Worm (Caenorhabditis elegans) whole organism, early embryonic: ENCODE measurements around the gene C08F1.8.

Experiments used
- ceh-13 ChIP-seq: fragments of 200-800 bp; sonication (Bioruptor generic); optimal IDR thresholded peaks from 2 replicates; lab custom pipeline; 2018; ENCODE audit warnings: mild to moderate bottlenecking, missing genetic modification characterization, missing compliant biosample characterization
- ceh-36 ChIP-seq: sonication (generic microtip); optimal IDR thresholded peaks from 2 replicates; lab custom pipeline; 2016; ENCODE audit warnings: missing genetic modification characterization, inconsistent platforms, missing compliant biosample characterization
- tbx-37 ChIP-seq: fragments of 200-800 bp; sonication (Bioruptor generic); conservative IDR thresholded peaks from 2 replicates; pipeline ENCODE4 v1.3.6; 2022; ENCODE audit warnings: missing genetic modification reagents, missing genetic modification characterization, missing compliant biosample characterization

Gene C08F1.8

ce11 chrII:1759602-1760001 lies 48.5 kb downstream of the C08F1.8 start, which contains the start of gene F36H5.18:
TSS of gene F36H5.18 (plus strand) at chrII:1759902.
- no peak for TF ChIP-seq tbx-37 (GFP tag; lab: Robert Waterston, UW)
- TF ChIP-seq ceh-13 (GFP tag; lab: Kevin White, UChicago) = no peak
- no peak for TF ChIP-seq ceh-36 (tag; lab: Kevin White, UChicago)
